Fruit fly (Drosophila melanogaster): ENCODE results near the gene Abd-B.
A peak's percentile ranks its signal among the peaks of the same experiment; 100 is the strongest.

The Abd-B gene

DNA sequence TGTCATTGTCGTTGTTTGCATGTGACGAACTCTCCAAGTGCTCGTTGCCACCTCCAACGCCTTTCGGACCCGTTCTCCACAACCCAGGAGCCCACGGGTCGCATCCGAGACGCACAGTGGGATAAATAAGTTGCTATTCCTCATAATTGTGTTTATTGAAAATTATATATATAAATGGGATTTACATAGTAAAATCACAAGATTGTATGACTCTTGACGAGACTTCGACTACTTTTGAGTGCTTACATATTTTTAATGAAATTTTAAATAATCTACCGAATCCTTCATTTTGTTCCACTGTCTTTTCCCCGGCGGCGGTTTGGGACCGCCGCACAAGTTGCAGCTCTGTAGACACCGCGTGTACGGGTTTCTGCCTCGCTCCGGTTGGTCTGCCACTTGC is 64.2 kb downstream of the Abd-B start (continued):
- TF ChIP-seq CG9609 (GFP tag; optimal IDR thresholded peaks at IDR 0.05): no peak
- TF ChIP-seq sima (GFP tag; optimal IDR thresholded peaks at IDR 0.05): no peak
- no peak for TF ChIP-seq Dll (GFP tag; IDR thresholded peaks at IDR 0.05; ENCODE audit: partially characterized antibody)
- TF ChIP-seq otp (GFP tag; IDR thresholded peaks at IDR 0.05): 0 out of 3 replicates have a peak, but pooled peaks have one; percentile 33
- TF ChIP-seq CG4707 (GFP tag; optimal IDR thresholded peaks at IDR 0.05): peak; percentile 64
- TF ChIP-seq CG17186 (GFP tag; optimal IDR thresholded peaks at IDR 0.05): no peak
- TF ChIP-seq CG15269 (tag; optimal IDR thresholded peaks at IDR 0.05): no peak
- TF ChIP-seq bsh (GFP tag; optimal IDR thresholded peaks at IDR 0.05): peak in 1 of 2 experiments; percentile 80
- no peak for TF ChIP-seq CG30403 (GFP tag; optimal IDR thresholded peaks at IDR 0.05)
- TF ChIP-seq dmrt11E (tag; optimal IDR thresholded peaks at IDR 0.05): peak; percentile 72
- peak; percentile 21 for TF ChIP-seq CG13775 (GFP tag; optimal IDR thresholded peaks at IDR 0.05)
- peak; percentile 35 for TF ChIP-seq CG13424 (tag; optimal IDR thresholded peaks at IDR 0.05)
- no peak for TF ChIP-seq CG10462 (GFP tag; optimal IDR thresholded peaks at IDR 0.05)
- TF ChIP-seq pum (GFP tag; optimal IDR thresholded peaks at IDR 0.05): no peak
- TF ChIP-seq CG17912 (GFP tag; optimal IDR thresholded peaks at IDR 0.05): no peak
- TF ChIP-seq ash1 (GFP tag; optimal IDR thresholded peaks at IDR 0.05): no peak
- no peak for TF ChIP-seq TFAM (GFP tag; optimal IDR thresholded peaks at IDR 0.05)
- no peak for TF ChIP-seq CG11247 (GFP tag; IDR thresholded peaks at IDR 0.05)
- no peak for TF ChIP-seq CG31224 (GFP tag; IDR thresholded peaks at IDR 0.05)
- peak; percentile 64 for TF ChIP-seq chm (GFP tag; IDR thresholded peaks at IDR 0.05)
- peak; percentile 68 for TF ChIP-seq zen (tag; optimal IDR thresholded peaks at IDR 0.05)
- TF ChIP-seq Myb (GFP tag; optimal IDR thresholded peaks at IDR 0.05): no peak
- no peak for TF ChIP-seq hbn (GFP tag; IDR thresholded peaks at IDR 0.05; ENCODE audit: partially characterized antibody)
- no peak for TF ChIP-seq ato (GFP tag; IDR thresholded peaks at IDR 0.05; ENCODE audit: partially characterized antibody)
- TF ChIP-seq Fer2 (tag; optimal IDR thresholded peaks at IDR 0.05): no peak
- no peak for TF ChIP-seq CG15073 (GFP tag; optimal IDR thresholded peaks at IDR 0.05)
- no peak for TF ChIP-seq sr (GFP tag; IDR thresholded peaks at IDR 0.05)
- TF ChIP-seq Sry-β (GFP tag; optimal IDR thresholded peaks at IDR 0.05): no peak
- TF ChIP-seq croc (GFP tag; conservative IDR thresholded peaks at IDR 0.05): no peak
- no peak for TF ChIP-seq ERR (GFP tag; optimal IDR thresholded peaks at IDR 0.05)
- no peak for TF ChIP-seq Optix (GFP tag; IDR thresholded peaks at IDR 0.05)
- peak; percentile 44 for TF ChIP-seq CG7271 (tag; optimal IDR thresholded peaks at IDR 0.05)
- TF ChIP-seq unpg (GFP tag; optimal IDR thresholded peaks at IDR 0.05): peak; percentile 44
- TF ChIP-seq vvl (GFP tag; IDR thresholded peaks at IDR 0.05): peak; percentile 50; the same call in 1 of the 2 replicates
- no peak for TF ChIP-seq pan (optimal IDR thresholded peaks at IDR 0.05)
- TF ChIP-seq pan (GFP tag; optimal IDR thresholded peaks at IDR 0.05 in 1 of 2, IDR thresholded peaks at IDR 0.05 in 1 of 2): no peak
- no peak for TF ChIP-seq Fer3 (tag; optimal IDR thresholded peaks at IDR 0.05)
- peak; percentile 20 for TF ChIP-seq Chrac-16 (GFP tag; optimal IDR thresholded peaks at IDR 0.05)
- TF ChIP-seq CG12299 (tag; optimal IDR thresholded peaks at IDR 0.05): no peak
- no peak for TF ChIP-seq CG6683 (GFP tag; optimal IDR thresholded peaks at IDR 0.05)
- no peak for TF ChIP-seq peb (GFP tag; IDR thresholded peaks at IDR 0.05)
- TF ChIP-seq kay (GFP tag; optimal IDR thresholded peaks at IDR 0.05): no peak
- no peak for TF ChIP-seq MBD-R2 (GFP tag; IDR thresholded peaks at IDR 0.05)
- peak; percentile 35 for TF ChIP-seq ac (GFP tag; optimal IDR thresholded peaks at IDR 0.05)

Data from whole organism, embryonic.